Worm (Caenorhabditis elegans) whole organism, midembryonic: ENCODE measurements around the gene C26B9.7.
A peak's percentile ranks its signal among the peaks of the same experiment; 100 is the strongest.

Experiments
- T22C8.4 ChIP-seq: fragments of 200-800 bp; sonication (Bioruptor generic); IDR thresholded peaks from 2 replicates; pipeline ENCODE4 v1.3.6; 2022; ENCODE audit warnings: missing genetic modification characterization, missing compliant biosample characterization
- cog-1 ChIP-seq: sonication (generic microtip); optimal IDR thresholded peaks from 2 replicates; lab custom pipeline; 2016; ENCODE audit warnings: missing genetic modification characterization, missing compliant biosample characterization
- flt-1 ChIP-seq: fragments of 200-800 bp; sonication (Bioruptor generic); IDR thresholded peaks from 2 replicates; pipeline ENCODE4 v1.3.6; 2022; ENCODE audit warnings: missing genetic modification characterization, missing compliant biosample characterization
- klf-2 ChIP-seq: fragments of 200-800 bp; sonication (Bioruptor generic); conservative IDR thresholded peaks from 2 replicates; pipeline ENCODE4 v1.3.6; 2022; ENCODE audit warnings: missing genetic modification reagents, missing genetic modification characterization, missing compliant biosample characterization
- med-1 ChIP-seq: sonication (generic microtip); optimal IDR thresholded peaks from 2 replicates; lab custom pipeline; 2017; ENCODE audit warnings: missing genetic modification characterization, mild to moderate bottlenecking, missing compliant biosample characterization, antibody characterized with exemption, missing genetic modification reagents; ENCODE audit not compliant: insufficient read depth
- ref-1 ChIP-seq: fragments of 200-800 bp; sonication (Bioruptor generic); conservative IDR thresholded peaks from 2 replicates; pipeline ENCODE4 v1.3.6; 2022; ENCODE audit warnings: missing genetic modification reagents, missing genetic modification characterization, missing compliant biosample characterization
- tab-1 ChIP-seq: fragments of 200-800 bp; sonication (Bioruptor generic); IDR thresholded peaks from 2 replicates; pipeline ENCODE4 v1.3.6; 2022; ENCODE audit warnings: missing genetic modification characterization, missing compliant biosample characterization
- ztf-23 ChIP-seq: fragments of 200-800 bp; sonication (Bioruptor generic); IDR thresholded peaks from 2 replicates; pipeline ENCODE4 v1.3.6; 2022; ENCODE audit warnings: missing genetic modification reagents, missing genetic modification characterization, missing compliant biosample characterization
- ztf-29 ChIP-seq: fragments of 200-800 bp; sonication (Bioruptor generic); IDR thresholded peaks from 2 replicates; pipeline ENCODE4 v1.3.6; 2022; ENCODE audit warnings: missing genetic modification reagents, missing genetic modification characterization, missing compliant biosample characterization

DNA sequence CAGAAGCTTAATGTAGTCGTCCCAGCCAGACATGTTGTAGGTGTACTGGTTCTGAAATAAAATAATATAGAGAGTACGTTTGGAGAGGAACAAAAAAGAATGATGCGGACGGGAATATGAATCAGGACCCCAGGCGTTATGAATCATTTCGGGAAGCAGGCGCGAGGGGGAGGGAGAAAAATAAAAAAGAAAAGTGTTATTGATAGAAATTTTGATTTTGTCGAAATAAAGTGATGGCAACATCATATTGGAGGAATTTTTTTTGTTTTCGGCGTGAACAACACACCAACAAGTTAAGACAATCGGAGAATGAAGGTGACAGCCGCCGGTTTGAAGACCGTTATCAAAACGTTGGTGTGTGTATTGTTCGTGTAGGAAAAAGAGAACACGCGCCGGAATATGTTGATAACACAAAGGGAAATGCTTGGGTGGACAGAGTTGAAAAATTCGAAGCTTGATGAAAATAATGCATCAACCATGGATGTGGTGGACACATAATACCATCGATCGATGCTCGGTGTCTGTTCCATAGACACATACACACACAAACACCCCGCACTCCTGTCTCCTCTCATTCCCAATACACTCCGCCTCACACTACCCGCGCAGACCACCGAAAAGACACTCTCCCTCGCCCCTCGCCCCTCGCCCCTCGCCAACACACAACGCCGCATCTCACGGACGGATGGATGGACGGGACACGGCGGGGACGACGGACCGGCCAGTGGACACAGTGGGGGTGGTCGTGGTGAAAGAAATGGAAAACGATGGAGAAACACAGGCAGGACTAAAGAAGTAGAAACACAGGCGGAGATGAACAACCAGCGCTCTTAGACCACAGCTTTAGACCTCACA is 12.1 kb downstream of the C26B9.7 start, which contains the start of gene pfn-2:
- TF ChIP-seq tab-1 (GFP tag; lab: Robert Waterston, UW) (no peak), med-1 (GFP tag; lab: Kevin White, UChicago) (no peak), ztf-23 (peak; percentile 72; the same call in 1 of the 2 replicates), ref-1 (no peak), flt-1 (GFP tag; lab: Robert Waterston, UW) (peak; percentile 57; the same call in 1 of the 2 replicates), T22C8.4 (no peak), cog-1 (tag; lab: Kevin White, UChicago) (no peak), klf-2 (GFP tag; lab: Robert Waterston, UW) (0 out of 2 replicates have a peak, but pooled peaks have one; percentile 9), ztf-29 (GFP tag; lab: Robert Waterston, UW) (no peak)
